Fruit fly (Drosophila melanogaster) whole organism, prepupa: ENCODE results near the gene CG32855.

Source experiments
- Blimp-1 ChIP-seq: fragments of 200-800 bp; sonication (Bioruptor generic); optimal IDR thresholded peaks from 3 replicates; lab custom pipeline; 2017; ENCODE audit warnings: missing biosample characterization, missing genetic modification characterization, mild to moderate bottlenecking, moderate library complexity, missing genetic modification reagents
- CG10631 ChIP-seq: fragments of 200-800 bp; sonication (Bioruptor generic); optimal IDR thresholded peaks from 2 replicates; lab custom pipeline; 2016; ENCODE audit warnings: missing biosample characterization, missing genetic modification characterization
- CG10669 ChIP-seq: fragments of 200-800 bp; sonication (Bioruptor generic); optimal IDR thresholded peaks from 3 replicates; lab custom pipeline; 2018; ENCODE audit warnings: missing biosample characterization, mild to moderate bottlenecking, missing genetic modification characterization, moderate library complexity
- CG11294 ChIP-seq: fragments of 200-800 bp; sonication (Bioruptor generic); IDR thresholded peaks from 2 replicates; pipeline ENCODE4 v1.3.6; 2022; ENCODE audit warnings: missing biosample characterization, missing genetic modification characterization
- CG11762 ChIP-seq: fragments of 200-800 bp; sonication (Bioruptor generic); optimal IDR thresholded peaks from 3 replicates; lab custom pipeline; 2016; ENCODE audit warnings: missing biosample characterization, missing genetic modification characterization; ENCODE audit not compliant: insufficient read depth
- CG15336 ChIP-seq: fragments of 200-800 bp; sonication (Bioruptor generic); IDR thresholded peaks from 2 replicates; pipeline ENCODE4 v1.3.6; 2022; ENCODE audit warnings: missing biosample characterization, missing genetic modification characterization
- CG3032 ChIP-seq: fragments of 200-800 bp; optimal IDR thresholded peaks from 2 replicates; lab custom pipeline; 2019; ENCODE audit warnings: missing biosample characterization, mild to moderate bottlenecking, missing genetic modification characterization, moderate library complexity
- CG31627 ChIP-seq: fragments of 200-800 bp; sonication (Bioruptor generic); optimal IDR thresholded peaks from 3 replicates; lab custom pipeline; 2016; ENCODE audit warnings: missing biosample characterization, missing genetic modification characterization
- CG32006 ChIP-seq: fragments of 200-800 bp; sonication (Bioruptor generic); optimal IDR thresholded peaks from 3 replicates; lab custom pipeline; 2017; ENCODE audit warnings: missing biosample characterization, mild to moderate bottlenecking, missing genetic modification characterization
- CG34406 ChIP-seq: fragments of 200-800 bp; sonication (Bioruptor generic); optimal IDR thresholded peaks from 3 replicates; lab custom pipeline; 2016; ENCODE audit warnings: missing biosample characterization, missing genetic modification characterization
- CG3919 ChIP-seq: fragments of 200-800 bp; sonication (Bioruptor generic); optimal IDR thresholded peaks from 3 replicates; lab custom pipeline; 2016; ENCODE audit warnings: missing biosample characterization, missing genetic modification characterization
- CG6163 ChIP-seq: fragments of 200-800 bp; sonication (Bioruptor generic); IDR thresholded peaks from 3 replicates; pipeline ENCODE4 v1.3.6; 2022; ENCODE audit warnings: missing biosample characterization, missing genetic modification characterization
- CG6276 ChIP-seq: fragments of 200-800 bp; sonication (Bioruptor generic); optimal IDR thresholded peaks from 2 replicates; lab custom pipeline; 2017; ENCODE audit warnings: missing biosample characterization, mild to moderate bottlenecking, missing genetic modification characterization
- CG6792 ChIP-seq: fragments of 200-800 bp; sonication (Bioruptor generic); optimal IDR thresholded peaks from 3 replicates; lab custom pipeline; 2016; ENCODE audit warnings: missing biosample characterization, missing genetic modification characterization
- CG6808 ChIP-seq: fragments of 200-800 bp; sonication (Bioruptor generic); optimal IDR thresholded peaks from 3 replicates; lab custom pipeline; 2017; ENCODE audit warnings: missing biosample characterization, missing genetic modification characterization, mild to moderate bottlenecking, moderate library complexity, missing genetic modification reagents
- CG6854 ChIP-seq: fragments of 200-800 bp; sonication (Bioruptor generic); optimal IDR thresholded peaks from 2 replicates; lab custom pipeline; 2017; ENCODE audit warnings: missing biosample characterization, mild to moderate bottlenecking, missing genetic modification characterization
- CG8119 ChIP-seq: fragments of 200-800 bp; sonication (Bioruptor generic); IDR thresholded peaks from 3 replicates; pipeline ENCODE4 v1.3.6; 2022; ENCODE audit warnings: missing biosample characterization, missing genetic modification characterization
- CG8632 ChIP-seq: fragments of 200-800 bp; sonication (Bioruptor generic); optimal IDR thresholded peaks from 3 replicates; lab custom pipeline; 2016; ENCODE audit warnings: missing biosample characterization, missing genetic modification characterization
- CG9139 ChIP-seq: fragments of 200-800 bp; sonication (Bioruptor generic); optimal IDR thresholded peaks from 3 replicates; lab custom pipeline; 2017; ENCODE audit warnings: missing biosample characterization, mild to moderate bottlenecking, missing genetic modification characterization
- Eip75B ChIP-seq: fragments of 200-800 bp; sonication (Bioruptor generic); optimal IDR thresholded peaks from 3 replicates; lab custom pipeline; 2016; ENCODE audit warnings: missing biosample characterization, missing genetic modification characterization
- Eip78C ChIP-seq: fragments of 200-800 bp; sonication (Bioruptor generic); peaks from one replicate; lab custom pipeline; 2016; ENCODE audit warnings: missing biosample characterization, missing genetic modification characterization
- Eip93F ChIP-seq: fragments of 200-800 bp; sonication (Bioruptor generic); optimal IDR thresholded peaks from 2 replicates; lab custom pipeline; 2016; ENCODE audit warnings: missing biosample characterization, mild to moderate bottlenecking, missing genetic modification characterization
- Ets96B ChIP-seq: fragments of 200-800 bp; optimal IDR thresholded peaks from 2 replicates; lab custom pipeline; 2019; ENCODE audit warnings: missing biosample characterization, mild to moderate bottlenecking, missing genetic modification characterization, moderate library complexity
- Hr39 ChIP-seq: fragments of 200-800 bp; sonication (Bioruptor generic); optimal IDR thresholded peaks from 2 replicates; lab custom pipeline; 2016; ENCODE audit warnings: missing biosample characterization, missing genetic modification characterization
- Hr4 ChIP-seq: fragments of 200-800 bp; sonication (Bioruptor generic); optimal IDR thresholded peaks from 3 replicates; lab custom pipeline; 2016; ENCODE audit warnings: missing biosample characterization, missing genetic modification characterization
- Lpt ChIP-seq: fragments of 200-800 bp; sonication (Bioruptor generic); optimal IDR thresholded peaks from 3 replicates; lab custom pipeline; 2016; ENCODE audit warnings: missing biosample characterization, missing genetic modification characterization
- Met ChIP-seq: fragments of 200-800 bp; sonication (Bioruptor generic); optimal IDR thresholded peaks from 3 replicates; lab custom pipeline; 2016; ENCODE audit warnings: missing biosample characterization, missing genetic modification characterization
- OdsH ChIP-seq: fragments of 200-800 bp; sonication (Bioruptor generic); optimal IDR thresholded peaks from 3 replicates; lab custom pipeline; 2016; ENCODE audit warnings: missing biosample characterization, missing genetic modification characterization
- Smox ChIP-seq: fragments of 200-800 bp; sonication (Bioruptor generic); optimal IDR thresholded peaks from 3 replicates; lab custom pipeline; 2016; ENCODE audit warnings: missing biosample characterization, missing genetic modification characterization
- Sox14 ChIP-seq: fragments of 200-800 bp; sonication (Bioruptor generic); optimal IDR thresholded peaks from 3 replicates; lab custom pipeline; 2016; ENCODE audit warnings: missing biosample characterization, missing genetic modification characterization
- Sox15 ChIP-seq: fragments of 200-800 bp; sonication (Bioruptor generic); optimal IDR thresholded peaks from 3 replicates; lab custom pipeline; 2016; ENCODE audit warnings: missing biosample characterization, missing genetic modification characterization
- achi ChIP-seq: fragments of 200-800 bp; sonication (Bioruptor generic); optimal IDR thresholded peaks from 3 replicates; lab custom pipeline; 2016; ENCODE audit warnings: missing biosample characterization, missing genetic modification characterization
- acj6 ChIP-seq: fragments of 200-800 bp; sonication (Bioruptor generic); optimal IDR thresholded peaks from 3 replicates; lab custom pipeline; 2016; ENCODE audit warnings: missing biosample characterization, missing genetic modification characterization
- dac ChIP-seq: fragments of 200-800 bp; sonication (Bioruptor generic); optimal IDR thresholded peaks from 2 replicates; lab custom pipeline; 2017; ENCODE audit warnings: missing biosample characterization, mild to moderate bottlenecking, missing genetic modification characterization
- dsx ChIP-seq: fragments of 200-800 bp; optimal IDR thresholded peaks from 3 replicates; lab custom pipeline; 2019; ENCODE audit warnings: missing biosample characterization, mild to moderate bottlenecking, missing genetic modification characterization, moderate library complexity; ENCODE audit not compliant: poor library complexity, severe bottlenecking
- eg ChIP-seq: fragments of 200-800 bp; sonication (Bioruptor generic); IDR thresholded peaks from 3 replicates; pipeline ENCODE4 v1.3.6; 2022; ENCODE audit warnings: missing biosample characterization, missing genetic modification characterization
- fd85E ChIP-seq: fragments of 200-800 bp; sonication (Bioruptor generic); optimal IDR thresholded peaks from 3 replicates; lab custom pipeline; 2016; ENCODE audit warnings: missing biosample characterization, missing genetic modification characterization
- fkh ChIP-seq: fragments of 200-800 bp; sonication (Bioruptor generic); optimal IDR thresholded peaks from 3 replicates; lab custom pipeline; 2017; ENCODE audit warnings: missing biosample characterization, mild to moderate bottlenecking, missing genetic modification characterization, moderate library complexity
- lz ChIP-seq: fragments of 200-800 bp; sonication (Bioruptor generic); optimal IDR thresholded peaks from 3 replicates; lab custom pipeline; 2016; ENCODE audit warnings: missing biosample characterization, missing genetic modification characterization
- net ChIP-seq: fragments of 200-800 bp; sonication (Bioruptor generic); optimal IDR thresholded peaks from 3 replicates; lab custom pipeline; 2016; ENCODE audit warnings: missing biosample characterization, missing genetic modification characterization
- pdm3 ChIP-seq: fragments of 200-800 bp; sonication (Bioruptor generic); optimal IDR thresholded peaks from 3 replicates; lab custom pipeline; 2016; ENCODE audit warnings: missing biosample characterization, missing genetic modification characterization
- spab ChIP-seq: fragments of 200-800 bp; sonication (Bioruptor generic); optimal IDR thresholded peaks from 2 replicates; lab custom pipeline; 2017; ENCODE audit warnings: missing biosample characterization, mild to moderate bottlenecking, missing genetic modification characterization, missing genetic modification reagents
- ss ChIP-seq, 2 experiments: fragments of 200-800 bp; sonication (Bioruptor generic); optimal IDR thresholded peaks; 2 replicates in 1 of 2; 3 replicates in 1 of 2; lab custom pipeline; 2017 to 2018; ENCODE audit warnings: mild to moderate bottlenecking in 2 of 2, missing biosample characterization in 2 of 2, missing genetic modification characterization in 2 of 2, moderate library complexity in 1 of 2
- svp ChIP-seq: fragments of 200-800 bp; sonication (Bioruptor generic); peaks from one replicate; lab custom pipeline; 2016; ENCODE audit warnings: missing biosample characterization, missing genetic modification characterization
- topi ChIP-seq: fragments of 200-800 bp; sonication (Bioruptor generic); optimal IDR thresholded peaks from 3 replicates; lab custom pipeline; 2016; ENCODE audit warnings: missing biosample characterization, missing genetic modification characterization
- vri ChIP-seq: fragments of 200-800 bp; sonication (Bioruptor generic); optimal IDR thresholded peaks from 3 replicates; lab custom pipeline; 2016; ENCODE audit warnings: missing biosample characterization, mild to moderate bottlenecking, missing genetic modification characterization

CG32855 gene

DNA sequence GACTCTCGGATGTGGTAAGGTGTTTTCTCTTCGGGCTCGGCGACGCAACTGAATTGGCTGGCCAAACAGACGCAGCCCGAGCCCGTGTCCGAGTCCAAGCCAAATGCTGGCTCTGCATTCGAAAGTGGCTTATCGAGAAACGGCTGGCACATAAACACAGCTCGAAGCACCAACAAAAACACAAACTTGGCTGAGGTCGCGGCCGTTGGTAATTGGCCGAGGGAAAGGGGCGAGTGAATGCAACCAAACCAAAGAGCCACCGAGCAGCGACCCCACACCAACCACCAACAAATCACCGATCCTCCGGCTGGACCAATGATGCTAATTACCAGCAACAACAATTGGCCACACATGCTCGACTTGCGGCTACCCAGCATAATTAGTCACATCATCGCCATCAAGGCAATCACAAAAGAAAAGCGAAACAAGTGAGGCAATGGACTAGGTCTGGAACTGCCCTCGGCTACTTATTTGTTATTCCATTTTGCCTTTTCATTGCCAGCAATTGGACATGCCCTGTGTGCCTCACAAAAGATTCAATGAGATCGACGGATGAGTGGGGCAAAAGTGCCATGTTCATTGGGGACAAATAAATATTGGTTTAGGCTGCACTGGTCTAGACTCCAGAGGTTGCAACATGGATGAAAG is at the start of gene CG32855:
Gene CG32855 (minus strand): TSS at position 51 of the 648 bp plus-strand sequence.
- TF ChIP-seq CG3919 (GFP tag; lab: Kevin White, UChicago) (peak; percentile 33), fkh (peak; percentile 33), CG32006 (GFP tag; lab: Kevin White, UChicago) (peak; percentile 45), Hr4 (GFP tag; lab: Kevin White, UChicago) (peak; percentile 32), CG34406 (GFP tag; lab: Kevin White, UChicago) (peak; percentile 10), achi (GFP tag; lab: Kevin White, UChicago) (no peak), lz (GFP tag; lab: Kevin White, UChicago) (no peak), Eip78C (GFP tag; lab: Kevin White, UChicago) (peak; percentile 75), pdm3 (GFP tag; lab: Kevin White, UChicago) (peak; percentile 23), CG6792 (GFP tag; lab: Kevin White, UChicago) (no peak), CG15336 (GFP tag; lab: Robert Waterston, UW) (0 out of 2 replicates have a peak, but pooled peaks have one; percentile 27)

DNA sequence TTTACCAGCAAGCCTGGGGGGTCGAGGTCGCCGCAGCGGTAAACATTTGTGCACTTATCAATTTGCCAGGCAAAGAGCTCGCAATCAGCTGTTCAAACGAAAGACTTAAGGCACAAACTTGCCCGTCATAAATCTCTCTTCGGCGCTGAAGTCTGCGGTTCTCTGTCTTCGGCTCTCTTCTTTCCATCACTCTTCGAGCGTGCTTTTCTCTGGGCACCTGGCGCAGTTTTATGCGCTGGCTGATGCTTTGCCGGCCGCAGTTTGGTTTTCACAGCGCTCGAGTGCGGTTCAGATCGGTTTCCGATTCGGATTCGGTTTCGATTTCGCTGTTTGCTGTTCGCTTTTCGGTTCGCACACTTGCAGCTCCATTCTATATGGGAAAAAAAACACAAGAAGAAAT is 47.7 kb upstream of the CG32855 start:
- peak; percentile 41; the same call in 1 of the 3 replicates for TF ChIP-seq eg (GFP tag; lab: Robert Waterston, UW)
- TF ChIP-seq CG6163: peak; percentile 49; the same call in 1 of the 3 replicates
- TF ChIP-seq Met (GFP tag; lab: Kevin White, UChicago): peak; percentile 3
- peak; percentile 44 for TF ChIP-seq CG6854 (GFP tag; lab: Kevin White, UChicago)
- TF ChIP-seq Lpt (GFP tag; lab: Kevin White, UChicago): no peak

DNA sequence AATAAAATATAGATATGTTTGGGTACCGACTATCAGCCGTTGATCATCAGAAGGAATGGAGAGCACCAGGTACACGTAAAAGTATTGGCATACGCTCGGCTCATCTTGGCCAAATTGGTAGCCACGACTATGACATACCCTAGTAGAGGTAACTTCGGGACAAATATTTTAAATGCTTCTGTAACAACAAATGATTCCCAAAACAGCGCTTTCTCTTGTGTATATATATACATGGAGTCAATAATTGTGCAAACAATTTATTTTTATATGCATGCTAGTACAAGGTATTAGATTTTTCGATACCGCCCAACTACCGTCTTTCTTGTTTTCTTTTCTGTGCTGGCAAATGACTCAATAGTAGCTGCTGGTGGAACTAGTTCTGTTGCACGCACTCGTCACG is 38.6 kb upstream of the CG32855 start:
- TF ChIP-seq vri: no peak
- TF ChIP-seq Eip75B (GFP tag; lab: Kevin White, UChicago): peak; percentile 70
- TF ChIP-seq CG3032: peak; percentile 45
- peak; percentile 49 for TF ChIP-seq CG6792 (GFP tag; lab: Kevin White, UChicago)
- peak; percentile 65 for TF ChIP-seq net
- no peak for TF ChIP-seq Eip93F
- TF ChIP-seq CG6276 (GFP tag; lab: Kevin White, UChicago): peak; percentile 77
- no peak for TF ChIP-seq CG6808 (GFP tag; lab: Kevin White, UChicago)
- TF ChIP-seq fkh: no peak
- peak; percentile 40 for TF ChIP-seq dac (GFP tag; lab: Kevin White, UChicago)
- no peak for TF ChIP-seq Smox (GFP tag; lab: Kevin White, UChicago)
- peak; percentile 31 for TF ChIP-seq Met (GFP tag; lab: Kevin White, UChicago)
- TF ChIP-seq CG11762 (GFP tag; lab: Kevin White, UChicago): peak; percentile 50
- TF ChIP-seq fd85E: no peak
- TF ChIP-seq CG10631 (GFP tag; lab: Kevin White, UChicago): peak; percentile 77
- TF ChIP-seq CG8632 (GFP tag; lab: Kevin White, UChicago): peak; percentile 47
- TF ChIP-seq CG9139 (GFP tag; lab: Kevin White, UChicago): no peak
- TF ChIP-seq spab (GFP tag; lab: Kevin White, UChicago): no peak
- TF ChIP-seq Ets96B: peak; percentile 42
- TF ChIP-seq ss (GFP tag; optimal IDR thresholded peaks at IDR 0.05; lab: Kevin White, UChicago): peak in 1 of 2 experiments; percentile 32
- no peak for TF ChIP-seq Sox15 (GFP tag; lab: Kevin White, UChicago)
- peak; percentile 89 for TF ChIP-seq CG8119 (GFP tag; lab: Robert Waterston, UW)
- peak; percentile 88 for TF ChIP-seq Eip78C (GFP tag; lab: Kevin White, UChicago)
- TF ChIP-seq CG31627 (GFP tag; lab: Kevin White, UChicago): peak; percentile 2
- no peak for TF ChIP-seq Hr39 (GFP tag; lab: Kevin White, UChicago)
- no peak for TF ChIP-seq Blimp-1 (GFP tag; lab: Kevin White, UChicago)
- peak; percentile 79 for TF ChIP-seq achi (GFP tag; lab: Kevin White, UChicago)
- TF ChIP-seq pdm3 (GFP tag; lab: Kevin White, UChicago): peak; percentile 72
- peak; percentile 80 for TF ChIP-seq Sox14
- peak; percentile 90 for TF ChIP-seq eg (GFP tag; lab: Robert Waterston, UW)
- peak; percentile 64 for TF ChIP-seq acj6 (GFP tag; lab: Kevin White, UChicago)
- TF ChIP-seq CG32006 (GFP tag; lab: Kevin White, UChicago): peak; percentile 89
- TF ChIP-seq CG11294 (GFP tag; lab: Robert Waterston, UW): peak; percentile 83
- no peak for TF ChIP-seq dsx (GFP tag; lab: Kevin White, UChicago)
- peak; percentile 74 for TF ChIP-seq OdsH (GFP tag; lab: Kevin White, UChicago)
- peak; percentile 21 for TF ChIP-seq CG10669
- TF ChIP-seq svp (GFP tag; lab: Kevin White, UChicago): no peak
- peak; percentile 9 for TF ChIP-seq topi
